Fruit fly (Drosophila melanogaster) whole organism, prepupa: ENCODE measurements around the gene CG17560.

ENCODE experiments used
- CG10631 ChIP-seq: fragments of 200-800 bp; sonication (Bioruptor generic); optimal IDR thresholded peaks from 2 replicates; lab custom pipeline; 2016; ENCODE audit warnings: missing biosample characterization, missing genetic modification characterization
- CG32006 ChIP-seq: fragments of 200-800 bp; sonication (Bioruptor generic); optimal IDR thresholded peaks from 3 replicates; lab custom pipeline; 2017; ENCODE audit warnings: missing biosample characterization, mild to moderate bottlenecking, missing genetic modification characterization
- CG3919 ChIP-seq: fragments of 200-800 bp; sonication (Bioruptor generic); optimal IDR thresholded peaks from 3 replicates; lab custom pipeline; 2016; ENCODE audit warnings: missing biosample characterization, missing genetic modification characterization
- CG6276 ChIP-seq: fragments of 200-800 bp; sonication (Bioruptor generic); optimal IDR thresholded peaks from 2 replicates; lab custom pipeline; 2017; ENCODE audit warnings: missing biosample characterization, mild to moderate bottlenecking, missing genetic modification characterization
- CG6854 ChIP-seq: fragments of 200-800 bp; sonication (Bioruptor generic); optimal IDR thresholded peaks from 2 replicates; lab custom pipeline; 2017; ENCODE audit warnings: missing biosample characterization, mild to moderate bottlenecking, missing genetic modification characterization
- CG9139 ChIP-seq: fragments of 200-800 bp; sonication (Bioruptor generic); optimal IDR thresholded peaks from 3 replicates; lab custom pipeline; 2017; ENCODE audit warnings: missing biosample characterization, mild to moderate bottlenecking, missing genetic modification characterization
- Eip78C ChIP-seq: fragments of 200-800 bp; sonication (Bioruptor generic); peaks from one replicate; lab custom pipeline; 2016; ENCODE audit warnings: missing biosample characterization, missing genetic modification characterization
- Sox14 ChIP-seq: fragments of 200-800 bp; sonication (Bioruptor generic); optimal IDR thresholded peaks from 3 replicates; lab custom pipeline; 2016; ENCODE audit warnings: missing biosample characterization, missing genetic modification characterization

- TF ChIP-seq Eip78C (GFP tag; lab: Kevin White, UChicago) = peak; percentile 42
- no peak for TF ChIP-seq CG6276 (GFP tag; lab: Kevin White, UChicago)
- no peak for TF ChIP-seq Sox14 (GFP tag; lab: Kevin White, UChicago)
- TF ChIP-seq CG10631 (GFP tag; lab: Kevin White, UChicago) = no peak
- no peak for TF ChIP-seq CG6854 (GFP tag; lab: Kevin White, UChicago)
- TF ChIP-seq CG3919 (GFP tag; lab: Kevin White, UChicago) = no peak
- TF ChIP-seq CG9139 (GFP tag; lab: Kevin White, UChicago) = no peak
- no peak for TF ChIP-seq CG32006
Observed at dm6 chr3R:16594056-16594858, 23.5 kb upstream of the CG17560 start, which contains the start of gene CG14892.
